Fruit fly (Drosophila melanogaster) whole organism, embryonic: ENCODE data around the gene CG5608.

Experiments used
- Atf3 ChIP-seq: fragments of 200-800 bp; sonication (Bioruptor generic); optimal IDR thresholded peaks from 3 replicates; lab custom pipeline; 2016; ENCODE audit warnings: missing biosample characterization, missing genetic modification characterization
- Atf6 ChIP-seq: fragments of 200-800 bp; sonication (Bioruptor generic); IDR thresholded peaks from 2 replicates; pipeline ENCODE4 v1.3.6; 2022; ENCODE audit warnings: missing biosample characterization, missing genetic modification characterization
- Bteb2 ChIP-seq: fragments of 200-800 bp; sonication (Bioruptor generic); optimal IDR thresholded peaks from 2 replicates; lab custom pipeline; 2016; ENCODE audit warnings: missing biosample characterization, missing genetic modification characterization
- CG1024 ChIP-seq: fragments of 200-800 bp; sonication (Bioruptor generic); IDR thresholded peaks from 2 replicates; pipeline ENCODE4 v1.3.6; 2022; ENCODE audit warnings: missing biosample characterization, missing genetic modification characterization
- CG10267 ChIP-seq: fragments of 200-800 bp; sonication (Bioruptor generic); optimal IDR thresholded peaks from 2 replicates; lab custom pipeline; 2018; ENCODE audit warnings: missing biosample characterization, mild to moderate bottlenecking, missing genetic modification characterization, moderate library complexity
- CG10366 ChIP-seq: fragments of 200-800 bp; sonication (Bioruptor generic); IDR thresholded peaks from 2 replicates; pipeline ENCODE4 v1.3.6; 2022; ENCODE audit warnings: missing biosample characterization, missing genetic modification characterization
- CG11085 ChIP-seq: fragments of 200-800 bp; sonication (Bioruptor generic); IDR thresholded peaks from 2 replicates; pipeline ENCODE4 v1.3.6; 2022; ENCODE audit warnings: missing biosample characterization, missing genetic modification characterization
- CG11696 ChIP-seq: fragments of 200-800 bp; sonication (Bioruptor generic); IDR thresholded peaks from 2 replicates; pipeline ENCODE4 v1.3.6; 2022; ENCODE audit warnings: missing biosample characterization, missing genetic modification characterization
- CG12071 ChIP-seq: fragments of 200-800 bp; sonication (Bioruptor generic); optimal IDR thresholded peaks from 3 replicates; lab custom pipeline; 2018; ENCODE audit warnings: missing biosample characterization, mild to moderate bottlenecking, missing genetic modification characterization
- CG1603 ChIP-seq: fragments of 200-800 bp; sonication (Bioruptor generic); optimal IDR thresholded peaks from 2 replicates; lab custom pipeline; 2019; ENCODE audit warnings: missing biosample characterization, mild to moderate bottlenecking, missing genetic modification characterization, moderate library complexity
- CG17385 ChIP-seq: fragments of 200-800 bp; sonication (Bioruptor generic); optimal IDR thresholded peaks from 3 replicates; lab custom pipeline; 2018; ENCODE audit warnings: missing biosample characterization, mild to moderate bottlenecking, missing genetic modification characterization
- CG31388 ChIP-seq: fragments of 200-800 bp; sonication (Bioruptor generic); optimal IDR thresholded peaks from 2 replicates; lab custom pipeline; 2016; ENCODE audit warnings: missing biosample characterization, missing genetic modification characterization
- CG31441 ChIP-seq: fragments of 200-800 bp; sonication (Bioruptor generic); IDR thresholded peaks from 2 replicates; pipeline ENCODE4 v1.3.6; 2022; ENCODE audit warnings: missing biosample characterization, missing genetic modification characterization
- CG34224 ChIP-seq: fragments of 200-800 bp; sonication (Bioruptor generic); IDR thresholded peaks from 3 replicates; pipeline ENCODE4 v1.3.6; 2022; ENCODE audit warnings: missing biosample characterization, missing genetic modification characterization; ENCODE audit not compliant: partially characterized antibody
- CG4328 ChIP-seq: fragments of 200-800 bp; sonication (Bioruptor generic); optimal IDR thresholded peaks from 3 replicates; lab custom pipeline; 2017; ENCODE audit warnings: missing biosample characterization, missing genetic modification reagents, missing genetic modification characterization
- CG43689 ChIP-seq: fragments of 200-800 bp; sonication (Bioruptor generic); IDR thresholded peaks from 2 replicates; pipeline ENCODE4 v1.3.6; 2022; ENCODE audit warnings: missing biosample characterization, missing genetic modification characterization
- CG4404 ChIP-seq: fragments of 200-800 bp; sonication (Bioruptor generic); IDR thresholded peaks from 2 replicates; pipeline ENCODE4 v1.3.6; 2022; ENCODE audit warnings: missing biosample characterization, missing genetic modification characterization
- CG6654 ChIP-seq: fragments of 200-800 bp; sonication (Bioruptor generic); optimal IDR thresholded peaks from 2 replicates; lab custom pipeline; 2017; ENCODE audit warnings: missing biosample characterization, mild to moderate bottlenecking, missing genetic modification characterization
- CG6791 ChIP-seq: fragments of 200-800 bp; sonication (Bioruptor generic); IDR thresholded peaks from 3 replicates; pipeline ENCODE4 v1.3.6; 2022; ENCODE audit warnings: missing biosample characterization, missing genetic modification characterization; ENCODE audit not compliant: partially characterized antibody
- CG7556 ChIP-seq: fragments of 200-800 bp; sonication (Bioruptor generic); optimal IDR thresholded peaks from 2 replicates; lab custom pipeline; 2017; ENCODE audit warnings: missing biosample characterization, mild to moderate bottlenecking, missing genetic modification characterization
- CTCF ChIP-seq: fragments of 200-800 bp; sonication (Bioruptor generic); optimal IDR thresholded peaks from 2 replicates; lab custom pipeline; 2017; ENCODE audit warnings: missing biosample characterization, mild to moderate bottlenecking, missing genetic modification characterization, moderate library complexity
- Camta ChIP-seq: fragments of 200-800 bp; sonication (Bioruptor generic); optimal IDR thresholded peaks from 2 replicates; lab custom pipeline; 2016; ENCODE audit warnings: missing biosample characterization, missing genetic modification characterization
- CoRest ChIP-seq: fragments of 200-800 bp; sonication (Bioruptor generic); optimal IDR thresholded peaks from 3 replicates; lab custom pipeline; 2018; ENCODE audit warnings: missing biosample characterization, mild to moderate bottlenecking, missing genetic modification characterization, moderate library complexity
- D19B ChIP-seq: fragments of 200-800 bp; sonication (Bioruptor generic); optimal IDR thresholded peaks from 2 replicates; lab custom pipeline; 2017; ENCODE audit warnings: missing biosample characterization, mild to moderate bottlenecking, missing genetic modification characterization
- Ets65A ChIP-seq: fragments of 200-800 bp; sonication (Bioruptor generic); peaks from one replicate; lab custom pipeline; 2016; ENCODE audit warnings: missing biosample characterization, missing genetic modification characterization
- Fer2 ChIP-seq: fragments of 200-800 bp; sonication (Bioruptor generic); optimal IDR thresholded peaks from 2 replicates; lab custom pipeline; 2018; ENCODE audit warnings: missing biosample characterization, mild to moderate bottlenecking, missing genetic modification characterization, moderate library complexity
- Fer3 ChIP-seq: fragments of 200-800 bp; sonication (Bioruptor generic); optimal IDR thresholded peaks from 2 replicates; lab custom pipeline; 2018; ENCODE audit warnings: missing biosample characterization, mild to moderate bottlenecking, missing genetic modification characterization, moderate library complexity
- Hr78 ChIP-seq, 2 experiments: fragments of 200-800 bp in 1 of 2; fragments of >200 bp in 1 of 2; sonication (Bioruptor generic) in 1 of 2; optimal IDR thresholded peaks; 2 replicates each; lab custom pipeline; 2017 to 2019; ENCODE audit warnings: missing biosample characterization in 2 of 2, missing genetic modification characterization in 2 of 2, mild to moderate bottlenecking in 1 of 2, moderate library complexity in 1 of 2
- Max ChIP-seq: fragments of 200-800 bp; sonication (Bioruptor generic); optimal IDR thresholded peaks from 2 replicates; lab custom pipeline; 2016; ENCODE audit warnings: missing biosample characterization, mild to moderate bottlenecking, missing genetic modification characterization
- Neu2 ChIP-seq: fragments of 200-800 bp; sonication (Bioruptor generic); optimal IDR thresholded peaks from 3 replicates; lab custom pipeline; 2016; ENCODE audit warnings: missing biosample characterization, missing genetic modification characterization, borderline replicate concordance
- Nf-YC ChIP-seq: fragments of 200-800 bp; optimal IDR thresholded peaks from 3 replicates; lab custom pipeline; 2019; ENCODE audit warnings: missing biosample characterization, mild to moderate bottlenecking, missing genetic modification characterization, moderate library complexity
- Pdp1 ChIP-seq, 2 experiments: fragments of 200-800 bp; sonication (Bioruptor generic); optimal IDR thresholded peaks; 3 replicates each; lab custom pipeline; 2016; ENCODE audit warnings: missing biosample characterization in 2 of 2, missing genetic modification characterization in 2 of 2, mild to moderate bottlenecking in 1 of 2, moderate library complexity in 1 of 2
- Poxn ChIP-seq: fragments of 200-800 bp; sonication (Bioruptor generic); IDR thresholded peaks from 2 replicates; pipeline ENCODE4 v1.3.6; 2022; ENCODE audit warnings: missing biosample characterization, missing genetic modification characterization
- ato ChIP-seq: fragments of 200-800 bp; sonication (Bioruptor generic); IDR thresholded peaks from 2 replicates; pipeline ENCODE4 v1.3.6; 2022; ENCODE audit warnings: missing biosample characterization, missing genetic modification characterization; ENCODE audit not compliant: partially characterized antibody
- br ChIP-seq: fragments of >200 bp; optimal IDR thresholded peaks from 2 replicates; lab custom pipeline; 2017
- cato ChIP-seq: fragments of 200-800 bp; sonication (Bioruptor generic); optimal IDR thresholded peaks from 2 replicates; lab custom pipeline; 2016; ENCODE audit warnings: missing biosample characterization, missing genetic modification characterization, borderline replicate concordance
- danr ChIP-seq: fragments of 200-800 bp; sonication (Bioruptor generic); IDR thresholded peaks from 2 replicates; pipeline ENCODE4 v1.3.6; 2022; ENCODE audit warnings: missing biosample characterization, missing genetic modification characterization
- emc ChIP-seq: fragments of 200-800 bp; sonication (Bioruptor generic); optimal IDR thresholded peaks from 2 replicates; lab custom pipeline; 2016; ENCODE audit warnings: missing biosample characterization, missing genetic modification characterization
- eve ChIP-seq, 2 experiments: fragments of >200 bp; optimal IDR thresholded peaks; 2 replicates each; lab custom pipeline; 2017; ENCODE audit warnings: missing biosample characterization in 2 of 2, missing genetic modification characterization in 2 of 2
- exex ChIP-seq: fragments of 200-800 bp; sonication (Bioruptor generic); optimal IDR thresholded peaks from 4 replicates; lab custom pipeline; 2018; ENCODE audit warnings: missing biosample characterization, mild to moderate bottlenecking, missing genetic modification characterization, moderate library complexity
- gsb ChIP-seq: fragments of 200-800 bp; sonication (Bioruptor generic); IDR thresholded peaks from 2 replicates; pipeline ENCODE4 v1.3.6; 2022; ENCODE audit warnings: missing biosample characterization, missing genetic modification characterization
- hbn ChIP-seq: fragments of 200-800 bp; sonication (Bioruptor generic); IDR thresholded peaks from 2 replicates; pipeline ENCODE4 v1.3.6; 2022; ENCODE audit warnings: missing biosample characterization, missing genetic modification characterization; ENCODE audit not compliant: partially characterized antibody
- lab ChIP-seq: fragments of 200-800 bp; sonication (Bioruptor generic); optimal IDR thresholded peaks from 3 replicates; lab custom pipeline; 2017; ENCODE audit warnings: missing biosample characterization, missing genetic modification characterization, mild to moderate bottlenecking, moderate library complexity, missing genetic modification reagents
- mirr ChIP-seq: fragments of 200-800 bp; sonication (Bioruptor generic); optimal IDR thresholded peaks from 3 replicates; lab custom pipeline; 2018; ENCODE audit warnings: missing biosample characterization, mild to moderate bottlenecking, missing genetic modification characterization
- nau ChIP-seq: fragments of 200-800 bp; sonication (Bioruptor generic); optimal IDR thresholded peaks from 3 replicates; lab custom pipeline; 2017; ENCODE audit warnings: missing biosample characterization, mild to moderate bottlenecking, missing genetic modification characterization, missing genetic modification reagents
- nerfin-2 ChIP-seq: fragments of 200-800 bp; sonication (Bioruptor generic); IDR thresholded peaks from 2 replicates; pipeline ENCODE4 v1.3.6; 2022; ENCODE audit warnings: missing biosample characterization, missing genetic modification characterization; ENCODE audit not compliant: partially characterized antibody
- pum ChIP-seq: fragments of 200-800 bp; sonication (Bioruptor generic); optimal IDR thresholded peaks from 2 replicates; lab custom pipeline; 2016; ENCODE audit warnings: missing biosample characterization, missing genetic modification characterization
- pzg ChIP-seq: fragments of 200-800 bp; sonication (Bioruptor generic); optimal IDR thresholded peaks from 3 replicates; lab custom pipeline; 2018; ENCODE audit warnings: missing biosample characterization, mild to moderate bottlenecking, missing genetic modification characterization, moderate library complexity
- schlank ChIP-seq: fragments of 200-800 bp; sonication (Bioruptor generic); optimal IDR thresholded peaks from 2 replicates; lab custom pipeline; 2018; ENCODE audit warnings: missing biosample characterization, mild to moderate bottlenecking, missing genetic modification characterization
- sug ChIP-seq: fragments of 200-800 bp; optimal IDR thresholded peaks from 2 replicates; lab custom pipeline; 2019; ENCODE audit warnings: missing biosample characterization, mild to moderate bottlenecking, missing genetic modification characterization, moderate library complexity
- tgo ChIP-seq: fragments of 200-800 bp; sonication (Bioruptor generic); IDR thresholded peaks from 3 replicates; pipeline ENCODE4 v1.3.6; 2022; ENCODE audit warnings: missing biosample characterization, missing genetic modification characterization
- wdn ChIP-seq: fragments of 200-800 bp; sonication (Bioruptor generic); IDR thresholded peaks from 2 replicates; pipeline ENCODE4 v1.3.6; 2022; ENCODE audit warnings: missing biosample characterization, missing genetic modification characterization

The CG5608 gene

DNA sequence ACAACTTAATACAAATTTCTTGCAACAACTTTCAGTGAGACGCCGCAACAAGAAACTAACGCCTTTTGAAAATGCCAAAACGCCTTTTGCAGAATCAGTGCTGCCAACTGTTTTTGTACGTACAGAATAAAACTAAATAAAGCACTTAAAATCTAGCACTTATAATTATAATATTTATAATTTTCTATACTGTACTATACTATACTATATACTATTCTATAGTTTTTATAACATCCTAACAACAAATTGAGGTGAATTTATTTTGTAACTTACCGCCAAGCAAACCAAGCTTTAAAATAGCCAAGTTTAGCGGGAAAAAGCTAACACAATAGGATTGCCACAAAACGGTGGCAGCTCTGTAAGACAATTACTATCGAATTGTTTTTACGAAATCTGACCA is 31.3 kb downstream of the CG5608 start, which contains the start of the genes Aos1 and Srlp (continued):
- TF ChIP-seq Neu2 (GFP tag; lab: Kevin White, UChicago) (no peak), sug (tag; lab: Kevin White, UChicago) (peak; percentile 79), schlank (tag; lab: Kevin White, UChicago) (no peak), CG34224 (GFP tag; lab: Robert Waterston, UW) (no peak), Ets65A (GFP tag; lab: Kevin White, UChicago) (peak; percentile 52), Pdp1 (GFP tag; optimal IDR thresholded peaks at IDR 0.05; lab: Kevin White, UChicago) (peak in 1 of 2 experiments; percentile 27), CG4404 (no peak), tgo (no peak), mirr (GFP tag; lab: Kevin White, UChicago) (no peak), gsb (GFP tag; lab: Robert Waterston, UW) (no peak), CoRest (tag; lab: Kevin White, UChicago) (peak; percentile 83), nerfin-2 (GFP tag; lab: Robert Waterston, UW) (no peak), br (lab: Kevin White, UChicago) (no peak), CG10267 (tag; lab: Kevin White, UChicago) (peak; percentile 70), Nf-YC (tag; lab: Kevin White, UChicago) (peak; percentile 69), lab (GFP tag; lab: Kevin White, UChicago) (no peak), CG17385 (peak; percentile 51), D19B (no peak), CG4328 (GFP tag; lab: Kevin White, UChicago) (peak; percentile 12), Bteb2 (no peak), CG11085 (GFP tag; lab: Robert Waterston, UW) (no peak), pum (GFP tag; lab: Kevin White, UChicago) (no peak), pzg (peak; percentile 57), Atf6 (GFP tag; lab: Robert Waterston, UW) (no peak), Max (peak; percentile 56), CG7556 (peak; percentile 40), Poxn (GFP tag; lab: Robert Waterston, UW) (no peak), CG1603 (tag; lab: Kevin White, UChicago) (peak; percentile 9), hbn (GFP tag; lab: Robert Waterston, UW) (no peak; the same call in 1 of the 2 replicates), eve (GFP tag; optimal IDR thresholded peaks at IDR 0.05; lab: Kevin White, UChicago) (no peak), Atf3 (GFP tag; lab: Kevin White, UChicago) (no peak), nau (no peak), CG12071 (GFP tag; lab: Kevin White, UChicago) (no peak), CG31441 (GFP tag; lab: Robert Waterston, UW) (no peak; the same call in 1 of the 2 replicates), CG10366 (no peak), ato (GFP tag; lab: Robert Waterston, UW) (no peak), CG11696 (no peak), wdn (GFP tag; lab: Robert Waterston, UW) (no peak), CG31388 (no peak), Fer2 (tag; lab: Kevin White, UChicago) (peak; percentile 34), CG1024 (GFP tag; lab: Robert Waterston, UW) (no peak), Hr78 (GFP tag; optimal IDR thresholded peaks at IDR 0.05; lab: Kevin White, UChicago) (no peak), CTCF (GFP tag; lab: Kevin White, UChicago) (peak; percentile 40), cato (GFP tag; lab: Kevin White, UChicago) (no peak), CG6654 (GFP tag; lab: Kevin White, UChicago) (no peak), Fer3 (tag; lab: Kevin White, UChicago) (peak; percentile 54), exex (tag; lab: Kevin White, UChicago) (no peak), CG6791 (GFP tag; lab: Robert Waterston, UW) (no peak), CG43689 (no peak), Camta (GFP tag; lab: Kevin White, UChicago) (no peak), danr (GFP tag; lab: Robert Waterston, UW) (no peak), emc (GFP tag; lab: Kevin White, UChicago) (no peak)
